Fruit fly (Drosophila melanogaster) whole organism, prepupa: ENCODE results near the gene stnB.

Experiments
- CG11762 ChIP-seq: fragments of 200-800 bp; sonication (Bioruptor generic); optimal IDR thresholded peaks from 3 replicates; lab custom pipeline; 2016; ENCODE audit warnings: missing biosample characterization, missing genetic modification characterization; ENCODE audit not compliant: insufficient read depth
- CG11902 ChIP-seq: fragments of 200-800 bp; sonication (Bioruptor generic); optimal IDR thresholded peaks from 3 replicates; lab custom pipeline; 2016; ENCODE audit warnings: missing biosample characterization, missing genetic modification characterization
- CG15336 ChIP-seq: fragments of 200-800 bp; sonication (Bioruptor generic); IDR thresholded peaks from 2 replicates; pipeline ENCODE4 v1.3.6; 2022; ENCODE audit warnings: missing biosample characterization, missing genetic modification characterization
- CG6854 ChIP-seq: fragments of 200-800 bp; sonication (Bioruptor generic); optimal IDR thresholded peaks from 2 replicates; lab custom pipeline; 2017; ENCODE audit warnings: missing biosample characterization, mild to moderate bottlenecking, missing genetic modification characterization
- Hr39 ChIP-seq: fragments of 200-800 bp; sonication (Bioruptor generic); optimal IDR thresholded peaks from 2 replicates; lab custom pipeline; 2016; ENCODE audit warnings: missing biosample characterization, missing genetic modification characterization
- Sox102F ChIP-seq: fragments of 200-800 bp; sonication (Bioruptor generic); optimal IDR thresholded peaks from 2 replicates; lab custom pipeline; 2016; ENCODE audit warnings: missing biosample characterization, mild to moderate bottlenecking, missing genetic modification characterization
- acj6 ChIP-seq: fragments of 200-800 bp; sonication (Bioruptor generic); optimal IDR thresholded peaks from 3 replicates; lab custom pipeline; 2016; ENCODE audit warnings: missing biosample characterization, missing genetic modification characterization
- pdm3 ChIP-seq: fragments of 200-800 bp; sonication (Bioruptor generic); optimal IDR thresholded peaks from 3 replicates; lab custom pipeline; 2016; ENCODE audit warnings: missing biosample characterization, missing genetic modification characterization

dm6 chrX:23022598-23022997, 18.1 kb upstream of the stnB start, which contains the start of gene zyd:
- TF ChIP-seq CG6854 (no peak), CG11902 (GFP tag; lab: Kevin White, UChicago) (no peak), CG11762 (GFP tag; lab: Kevin White, UChicago) (no peak), pdm3 (GFP tag; lab: Kevin White, UChicago) (no peak), Sox102F (GFP tag; lab: Kevin White, UChicago) (no peak), acj6 (GFP tag; lab: Kevin White, UChicago) (no peak), Hr39 (GFP tag; lab: Kevin White, UChicago) (no peak), CG15336 (GFP tag; lab: Robert Waterston, UW) (no peak)
